Worm (Caenorhabditis elegans): Measurements from ENCODE around the gene lcmt-1.
"Not testable (repeated sequence)": the region's sequence is repeated elsewhere in the genome, so short reads cannot be mapped to it uniquely, and the experiment has no call there.

- not testable (repeated sequence) for TF ChIP-seq nhr-11, ZK546.5, ztf-4, lsy-2, nhr-77, nhr-23 (tag; optimal IDR thresholded peaks at IDR 0.05)
These were observed 26.1 kb downstream of the lcmt-1 start for ce11 chrIII:4369381-4369809.
